Fruit fly (Drosophila melanogaster): Measurements from ENCODE around the gene RluA-2.

RluA-2 gene

dm6 chr2L:10466865-10467270, 10.0 kb upstream of the RluA-2 start:
- TF ChIP-seq EcR (GFP tag; optimal IDR thresholded peaks at IDR 0.05) (no peak), usp (GFP tag; optimal IDR thresholded peaks at IDR 0.05) (no peak), pan (optimal IDR thresholded peaks at IDR 0.05) (no peak), psq (optimal IDR thresholded peaks at IDR 0.05) (no peak), Dll (optimal IDR thresholded peaks at IDR 0.05) (no peak), CG8478 (optimal IDR thresholded peaks at IDR 0.05) (no peak)

- no peak for TF ChIP-seq pan (optimal IDR thresholded peaks at IDR 0.05)
Measured at dm6 chr2L:10468388-10468787, 8.5 kb upstream of the RluA-2 start.

- no peak for TF ChIP-seq psq (optimal IDR thresholded peaks at IDR 0.05)
- no peak for TF ChIP-seq CG8478 (optimal IDR thresholded peaks at IDR 0.05)
- TF ChIP-seq usp (GFP tag; optimal IDR thresholded peaks at IDR 0.05) = no peak
- no peak for TF ChIP-seq Dll (optimal IDR thresholded peaks at IDR 0.05)
- no peak for TF ChIP-seq EcR (GFP tag; optimal IDR thresholded peaks at IDR 0.05)
- no peak for TF ChIP-seq pan (optimal IDR thresholded peaks at IDR 0.05)
Measured at dm6 chr2L:10468978-10469377, 7.9 kb upstream of the RluA-2 start.

dm6 chr2L:10470211-10470610, 6.7 kb upstream of the RluA-2 start:
- TF ChIP-seq EcR (GFP tag; optimal IDR thresholded peaks at IDR 0.05) (no peak), CG8478 (optimal IDR thresholded peaks at IDR 0.05) (no peak), psq (optimal IDR thresholded peaks at IDR 0.05) (no peak), usp (GFP tag; optimal IDR thresholded peaks at IDR 0.05) (no peak), Dll (optimal IDR thresholded peaks at IDR 0.05) (no peak), pan (optimal IDR thresholded peaks at IDR 0.05) (no peak)

dm6 chr2L:10472257-10472656, 4.6 kb upstream of the RluA-2 start:
- TF ChIP-seq Dll (optimal IDR thresholded peaks at IDR 0.05) = no peak
- no peak for TF ChIP-seq psq (optimal IDR thresholded peaks at IDR 0.05)
- no peak for TF ChIP-seq CG8478 (optimal IDR thresholded peaks at IDR 0.05)
- no peak for TF ChIP-seq EcR (GFP tag; optimal IDR thresholded peaks at IDR 0.05)
- TF ChIP-seq pan (optimal IDR thresholded peaks at IDR 0.05) = no peak
- no peak for TF ChIP-seq usp (GFP tag; optimal IDR thresholded peaks at IDR 0.05)

DNA sequence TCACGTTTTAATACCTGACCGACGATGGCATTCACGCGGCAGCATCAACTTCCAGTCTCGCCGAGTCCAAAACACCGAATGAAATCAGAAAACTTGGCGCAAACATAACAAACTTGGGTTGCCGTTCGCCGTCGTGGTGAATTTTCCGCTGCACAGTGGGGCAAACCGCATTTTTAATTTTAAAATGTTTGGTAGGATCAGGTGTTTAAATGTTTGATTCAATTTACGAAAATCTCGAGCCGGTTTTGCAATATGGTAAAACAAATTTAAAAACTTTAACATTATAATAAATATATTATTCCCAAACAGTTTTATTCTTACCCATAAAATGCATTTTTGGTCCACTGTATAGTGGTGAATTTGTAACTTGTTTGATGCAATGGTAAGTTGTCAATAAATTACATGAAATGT, 2.6 kb upstream of the RluA-2 start, which contains the start of gene RluA-1:
Gene RluA-1 (minus strand): TSS at position 82 of the 411 bp plus-strand sequence.
- TF ChIP-seq pan (optimal IDR thresholded peaks at IDR 0.05) = no peak
- TF ChIP-seq Dll (optimal IDR thresholded peaks at IDR 0.05) = no peak
- no peak for TF ChIP-seq usp (GFP tag; optimal IDR thresholded peaks at IDR 0.05)
- TF ChIP-seq psq (optimal IDR thresholded peaks at IDR 0.05) = no peak
- no peak for TF ChIP-seq CG8478 (optimal IDR thresholded peaks at IDR 0.05)
- no peak for TF ChIP-seq EcR (GFP tag; optimal IDR thresholded peaks at IDR 0.05)

DNA sequence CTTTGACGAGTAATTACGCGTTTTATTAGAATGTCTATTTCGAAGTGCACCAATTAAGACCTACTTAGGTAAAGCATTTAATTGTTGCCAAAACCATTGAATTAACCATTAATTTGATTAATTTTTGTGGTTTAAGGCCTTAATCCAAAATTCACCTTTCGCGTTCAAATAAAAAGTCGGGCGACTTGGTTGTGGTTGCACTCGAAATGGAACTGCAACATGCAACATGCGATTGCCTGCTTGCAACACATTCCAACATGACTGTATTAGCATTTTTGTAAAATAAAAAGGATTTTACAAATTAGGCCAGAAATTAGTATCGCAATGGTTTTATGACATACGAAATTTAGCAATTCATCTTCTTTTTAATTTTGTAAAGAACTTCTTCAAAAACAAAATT, 2.1 kb upstream of the RluA-2 start:
- TF ChIP-seq pan (optimal IDR thresholded peaks at IDR 0.05) = no peak
- TF ChIP-seq usp (GFP tag; optimal IDR thresholded peaks at IDR 0.05) = no peak
- TF ChIP-seq EcR (GFP tag; optimal IDR thresholded peaks at IDR 0.05) = no peak
- no peak for TF ChIP-seq psq (optimal IDR thresholded peaks at IDR 0.05)
- no peak for TF ChIP-seq CG8478 (optimal IDR thresholded peaks at IDR 0.05)
- TF ChIP-seq Dll (optimal IDR thresholded peaks at IDR 0.05) = no peak

dm6 chr2L:10479859-10480258, 3.0 kb downstream of the RluA-2 start:
- TF ChIP-seq CG8478 (optimal IDR thresholded peaks at IDR 0.05) (no peak), psq (optimal IDR thresholded peaks at IDR 0.05) (no peak), pan (optimal IDR thresholded peaks at IDR 0.05) (no peak), EcR (GFP tag; optimal IDR thresholded peaks at IDR 0.05) (no peak)

- TF ChIP-seq psq (optimal IDR thresholded peaks at IDR 0.05) (no peak), CG8478 (optimal IDR thresholded peaks at IDR 0.05) (no peak), usp (GFP tag; optimal IDR thresholded peaks at IDR 0.05) (no peak), Dll (optimal IDR thresholded peaks at IDR 0.05) (no peak), EcR (GFP tag; optimal IDR thresholded peaks at IDR 0.05) (no peak), pan (optimal IDR thresholded peaks at IDR 0.05) (no peak)
Measured at dm6 chr2L:10483073-10483472, 6.2 kb downstream of the RluA-2 start, which contains the start of gene Grip75. Grip75 (plus strand) TSS chr2L:10483295.

DNA sequence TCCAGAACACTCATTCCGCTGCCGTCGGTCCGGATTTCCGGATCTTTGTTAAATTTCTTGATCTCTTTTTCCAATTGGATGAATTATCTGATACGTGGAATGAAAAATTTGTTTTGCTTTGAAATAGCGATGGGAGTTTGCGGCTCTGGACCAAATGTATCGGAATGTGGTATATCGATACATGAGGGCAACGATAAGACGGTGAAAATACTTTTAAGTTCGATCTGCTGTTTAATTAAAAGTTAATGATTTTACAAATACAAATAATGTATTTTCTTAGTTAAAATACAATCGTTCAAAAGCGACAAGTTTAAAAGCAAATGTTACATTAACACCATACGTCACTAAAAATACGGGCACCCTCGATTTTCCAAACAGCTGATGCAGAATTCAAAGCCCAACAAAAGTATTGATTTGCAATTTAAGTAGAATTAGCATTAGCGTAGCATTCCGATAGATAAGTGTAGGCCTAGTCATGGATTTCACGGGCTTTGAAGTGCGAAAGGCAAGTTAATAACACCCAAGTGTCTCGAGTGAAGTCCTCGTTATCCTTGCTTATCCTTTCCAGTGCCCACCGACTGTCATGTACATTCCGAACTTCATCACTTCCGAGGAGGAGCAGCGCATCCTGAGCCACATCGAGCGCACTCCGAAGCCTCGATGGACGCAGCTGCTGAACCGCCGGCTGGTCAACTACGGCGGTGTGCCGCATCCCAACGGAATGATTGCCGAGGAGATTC, 11.8 kb downstream of the RluA-2 start, which contains the start of the genes Cog4 and CG6144:
Gene Cog4 (minus strand): TSS at position 139 of the 740 bp plus-strand sequence.
Gene CG6144 (plus strand): TSS at position 211 of the 740 bp plus-strand sequence.
- TF ChIP-seq Dll (optimal IDR thresholded peaks at IDR 0.05) (no peak), usp (GFP tag; optimal IDR thresholded peaks at IDR 0.05) (no peak), pan (optimal IDR thresholded peaks at IDR 0.05) (no peak), CG8478 (optimal IDR thresholded peaks at IDR 0.05) (no peak), EcR (GFP tag; optimal IDR thresholded peaks at IDR 0.05) (no peak), psq (optimal IDR thresholded peaks at IDR 0.05) (no peak)

DNA sequence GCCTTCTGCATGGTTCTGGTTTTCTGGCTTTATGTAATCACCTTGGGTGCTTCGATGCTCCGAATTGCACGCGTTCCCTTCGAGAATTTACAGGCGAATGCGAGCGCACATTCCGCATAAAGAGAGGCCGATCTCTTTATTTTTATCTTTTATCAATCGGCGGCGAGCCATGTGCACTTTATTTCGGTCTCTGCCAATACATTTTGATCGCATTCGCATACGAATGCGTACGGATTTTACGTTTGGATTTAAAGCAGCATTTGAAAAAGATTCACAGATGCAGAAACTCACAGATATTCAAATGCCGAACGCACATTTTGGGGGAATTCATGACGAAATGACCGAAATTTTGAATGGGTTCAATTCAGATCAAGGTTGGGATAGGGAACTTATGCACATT, 14.5 kb downstream of the RluA-2 start, which contains the start of gene CG13144:
Gene CG13144 (minus strand): TSS at position 101 of the 400 bp plus-strand sequence.
- TF ChIP-seq psq (optimal IDR thresholded peaks at IDR 0.05) (no peak), Dll (optimal IDR thresholded peaks at IDR 0.05) (no peak), pan (optimal IDR thresholded peaks at IDR 0.05) (no peak), CG8478 (optimal IDR thresholded peaks at IDR 0.05) (no peak), EcR (GFP tag; optimal IDR thresholded peaks at IDR 0.05) (no peak), usp (GFP tag; optimal IDR thresholded peaks at IDR 0.05) (no peak)

dm6 chr2L:10495495-10495894, 18.6 kb downstream of the RluA-2 start:
- no peak for TF ChIP-seq usp (GFP tag; optimal IDR thresholded peaks at IDR 0.05)
- TF ChIP-seq Dll (optimal IDR thresholded peaks at IDR 0.05) = no peak

DNA sequence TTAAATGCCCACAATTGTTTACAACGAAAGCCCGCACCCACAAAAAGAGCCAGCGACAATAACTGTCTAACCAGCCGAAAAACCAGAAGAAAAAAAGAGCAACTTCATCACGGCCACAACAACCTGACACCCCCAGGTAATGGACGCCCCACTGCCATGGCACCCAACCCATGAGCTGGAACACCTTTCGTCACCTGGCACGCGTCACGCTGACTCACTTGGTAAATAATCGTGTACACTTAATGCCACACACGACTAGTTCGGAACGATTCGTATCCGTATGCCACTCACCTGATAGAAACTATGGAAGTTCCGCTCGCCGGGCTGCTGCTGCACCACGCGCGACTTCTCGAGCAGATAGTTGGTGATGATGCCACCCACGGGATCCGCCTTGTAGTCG, 19.5 kb downstream of the RluA-2 start:
- TF ChIP-seq Dll (optimal IDR thresholded peaks at IDR 0.05) (no peak), pan (optimal IDR thresholded peaks at IDR 0.05) (no peak), usp (GFP tag; optimal IDR thresholded peaks at IDR 0.05) (no peak), psq (optimal IDR thresholded peaks at IDR 0.05) (no peak), EcR (GFP tag; optimal IDR thresholded peaks at IDR 0.05) (no peak)
